Fruit fly (Drosophila melanogaster): Measurements from ENCODE around the gene Ahcy.

The Ahcy gene

dm6 chrX:15498791-15499190, 48.7 kb downstream of the Ahcy start (continued):
- TF ChIP-seq CG14965 (GFP tag; optimal IDR thresholded peaks at IDR 0.05; ENCODE audit: borderline replicate concordance) (no peak), CG7745 (tag; optimal IDR thresholded peaks at IDR 0.05) (no peak), Meics (GFP tag; optimal IDR thresholded peaks at IDR 0.05) (no peak), scrt (GFP tag; optimal IDR thresholded peaks at IDR 0.05) (no peak), ewg (GFP tag; optimal IDR thresholded peaks at IDR 0.05) (no peak), gsb-n (tag; optimal IDR thresholded peaks at IDR 0.05) (no peak), seq (GFP tag; IDR thresholded peaks at IDR 0.05) (no peak), sob (GFP tag; IDR thresholded peaks at IDR 0.05) (0 out of 2 replicates have a peak, but pooled peaks have one; percentile 15), Hey (tag; optimal IDR thresholded peaks at IDR 0.05) (no peak), CG14441 (GFP tag; IDR thresholded peaks at IDR 0.05) (no peak), CG5953 (GFP tag; IDR thresholded peaks at IDR 0.05) (no peak), Spps (tag; optimal IDR thresholded peaks at IDR 0.05) (no peak), CG31388 (GFP tag; optimal IDR thresholded peaks at IDR 0.05) (no peak), Ravus (GFP tag; IDR thresholded peaks at IDR 0.05) (no peak), CG31224 (GFP tag; IDR thresholded peaks at IDR 0.05) (no peak), Fer2 (tag; optimal IDR thresholded peaks at IDR 0.05) (no peak), CG10274 (GFP tag; optimal IDR thresholded peaks at IDR 0.05) (no peak), row (GFP tag; IDR thresholded peaks at IDR 0.05) (peak; percentile 29; the same call in 1 of the 3 replicates), CG2202 (tag; optimal IDR thresholded peaks at IDR 0.05) (no peak), CG31441 (GFP tag; IDR thresholded peaks at IDR 0.05) (0 out of 2 replicates have a peak, but pooled peaks have one; percentile 17), Hr39 (optimal IDR thresholded peaks at IDR 0.05) (no peak), al (GFP tag; IDR thresholded peaks at IDR 0.05) (no peak), Nf-YB (GFP tag; optimal IDR thresholded peaks at IDR 0.05) (peak; percentile 16), hth (optimal IDR thresholded peaks at IDR 0.05) (no peak), fd64A (GFP tag; optimal IDR thresholded peaks at IDR 0.05) (peak; percentile 42), zfh2 (GFP tag; optimal IDR thresholded peaks at IDR 0.05) (no peak), yki (optimal IDR thresholded peaks at IDR 0.05) (no peak), onecut (GFP tag; IDR thresholded peaks at IDR 0.05) (no peak), tll (GFP tag; optimal IDR thresholded peaks at IDR 0.05) (no peak), CG6854 (GFP tag; optimal IDR thresholded peaks at IDR 0.05) (no peak), CG2678 (tag; optimal IDR thresholded peaks at IDR 0.05) (no peak), salm (tag; optimal IDR thresholded peaks at IDR 0.05) (no peak), pita (GFP tag; optimal IDR thresholded peaks at IDR 0.05) (no peak), btn (GFP tag; optimal IDR thresholded peaks at IDR 0.05) (no peak), sima (GFP tag; optimal IDR thresholded peaks at IDR 0.05) (no peak), sc (optimal IDR thresholded peaks at IDR 0.05) (no peak), sc (GFP tag; optimal IDR thresholded peaks at IDR 0.05) (no peak), Atf3 (GFP tag; optimal IDR thresholded peaks at IDR 0.05) (no peak), hbn (GFP tag; IDR thresholded peaks at IDR 0.05; ENCODE audit: partially characterized antibody) (no peak), YL-1 (GFP tag; optimal IDR thresholded peaks at IDR 0.05) (no peak), E2f1 (GFP tag; IDR thresholded peaks at IDR 0.05) (no peak), CG4424 (GFP tag; optimal IDR thresholded peaks at IDR 0.05) (no peak), CG10462 (GFP tag; optimal IDR thresholded peaks at IDR 0.05) (no peak), dimm (GFP tag; IDR thresholded peaks at IDR 0.05) (no peak), rib (GFP tag; IDR thresholded peaks at IDR 0.05) (no peak), p53 (GFP tag; optimal IDR thresholded peaks at IDR 0.05) (no peak), Dref (GFP tag; IDR thresholded peaks at IDR 0.05) (no peak), CG6683 (GFP tag; optimal IDR thresholded peaks at IDR 0.05) (no peak), CG1602 (GFP tag; optimal IDR thresholded peaks at IDR 0.05) (no peak), lola (GFP tag; optimal IDR thresholded peaks at IDR 0.05) (no peak), nmo (GFP tag; optimal IDR thresholded peaks at IDR 0.05) (no peak), cad (GFP tag; optimal IDR thresholded peaks at IDR 0.05) (no peak), knrl (GFP tag; IDR thresholded peaks at IDR 0.05; ENCODE audit: partially characterized antibody) (no peak)
